Worm (Caenorhabditis elegans): ENCODE results near the gene lsm-1.

Gene lsm-1

ce11 chrII:11101171-11101570 is 25.6 kb upstream of the lsm-1 start:
- TF ChIP-seq ceh-28 (tag; optimal IDR thresholded peaks at IDR 0.05) = no peak
- TF ChIP-seq jun-1 (tag; optimal IDR thresholded peaks at IDR 0.05) = no peak
- no peak for TF ChIP-seq nfya-1 (tag; optimal IDR thresholded peaks at IDR 0.05; ENCODE audit: insufficient read depth)
- no peak for TF ChIP-seq ceh-16 (tag; optimal IDR thresholded peaks at IDR 0.05)
- TF ChIP-seq nhr-67 (tag; optimal IDR thresholded peaks at IDR 0.05) = no peak
- TF ChIP-seq daf-12 (tag; optimal IDR thresholded peaks at IDR 0.05) = no peak
- TF ChIP-seq R02D3.7 (tag; optimal IDR thresholded peaks at IDR 0.05) = no peak
- TF ChIP-seq nhr-76 (tag; optimal IDR thresholded peaks at IDR 0.05) = no peak
- no peak for TF ChIP-seq ztf-11 (tag; optimal IDR thresholded peaks at IDR 0.05)
- no peak for TF ChIP-seq lsy-12 (tag; optimal IDR thresholded peaks at IDR 0.05)
- no peak for TF ChIP-seq nhr-237 (tag; optimal IDR thresholded peaks at IDR 0.05)
- no peak for TF ChIP-seq unc-62 (GFP tag; optimal IDR thresholded peaks at IDR 0.05)
- TF ChIP-seq snpc-4 (tag; optimal IDR thresholded peaks at IDR 0.05) = no peak
- no peak for TF ChIP-seq mml-1 (tag; optimal IDR thresholded peaks at IDR 0.05)
- no peak for TF ChIP-seq nhr-25 (tag; optimal IDR thresholded peaks at IDR 0.05)
- no peak for TF ChIP-seq fkh-10 (GFP tag; optimal IDR thresholded peaks at IDR 0.05)
- TF ChIP-seq lin-39 (tag; optimal IDR thresholded peaks at IDR 0.05) = no peak
- no peak for TF ChIP-seq elt-1 (tag; optimal IDR thresholded peaks at IDR 0.05)
- TF ChIP-seq hmg-11 (tag; optimal IDR thresholded peaks at IDR 0.05) = no peak
- no peak for TF ChIP-seq fkh-2 (tag; optimal IDR thresholded peaks at IDR 0.05)

- TF ChIP-seq elt-2 (tag; optimal IDR thresholded peaks at IDR 0.05) (peak; percentile 48), nhr-25 (tag; optimal IDR thresholded peaks at IDR 0.05) (peak; percentile 83), hmg-11 (tag; optimal IDR thresholded peaks at IDR 0.05) (peak; percentile 11), egl-5 (tag; optimal IDR thresholded peaks at IDR 0.05) (peak; percentile 80), pha-4 (tag; optimal IDR thresholded peaks at IDR 0.05) (peak; percentile 84), eor-1 (tag; optimal IDR thresholded peaks at IDR 0.05) (no peak), snpc-4 (tag; optimal IDR thresholded peaks at IDR 0.05) (peak; percentile 49), lin-15B (tag; optimal IDR thresholded peaks at IDR 0.05) (peak; percentile 82), nhr-67 (tag; optimal IDR thresholded peaks at IDR 0.05) (no peak), sea-2 (GFP tag; optimal IDR thresholded peaks at IDR 0.05) (no peak), lin-39 (tag; optimal IDR thresholded peaks at IDR 0.05) (peak; percentile 79), pqm-1 (tag; optimal IDR thresholded peaks at IDR 0.05) (peak; percentile 29), nhr-23 (tag; optimal IDR thresholded peaks at IDR 0.05) (peak; percentile 72), skn-1 (tag; optimal IDR thresholded peaks at IDR 0.05) (no peak), R02D3.7 (tag; optimal IDR thresholded peaks at IDR 0.05) (no peak), nfya-1 (tag; optimal IDR thresholded peaks at IDR 0.05; ENCODE audit: insufficient read depth) (peak; percentile 76)
Observed at ce11 chrII:11103052-11103451, 23.7 kb upstream of the lsm-1 start.

ce11 chrII:11103657-11104056 is 23.1 kb upstream of the lsm-1 start, which contains the start of gene C09H10.5:
TSS of gene C09H10.5 (minus strand) at chrII:11103757.
- TF ChIP-seq snpc-4 (tag; optimal IDR thresholded peaks at IDR 0.05) = no peak

ce11 chrII:11104162-11104561 is 22.6 kb upstream of the lsm-1 start, which contains the start of gene C09H10.9:
TSS of gene C09H10.9 (plus strand) at chrII:11104462.
- no peak for TF ChIP-seq tbx-2 (tag; optimal IDR thresholded peaks at IDR 0.05)
- no peak for TF ChIP-seq nhr-11 (tag; optimal IDR thresholded peaks at IDR 0.05)
- TF ChIP-seq nhr-237 (tag; optimal IDR thresholded peaks at IDR 0.05) = no peak

- TF ChIP-seq nfya-1 (tag; optimal IDR thresholded peaks at IDR 0.05; ENCODE audit: insufficient read depth) = peak; percentile 24
- TF ChIP-seq R02D3.7 (tag; optimal IDR thresholded peaks at IDR 0.05) = no peak
- TF ChIP-seq mml-1 (tag; optimal IDR thresholded peaks at IDR 0.05) = no peak
- TF ChIP-seq pha-4 (tag; optimal IDR thresholded peaks at IDR 0.05) = peak; percentile 6
- TF ChIP-seq nhr-23 (tag; optimal IDR thresholded peaks at IDR 0.05) = no peak
Observed at ce11 chrII:11105981-11106711, 20.6 kb upstream of the lsm-1 start, which contains the start of gene nasp-1. TSS of gene nasp-1 (plus strand) at chrII:11106612.

ce11 chrII:11107828-11108227 is 18.9 kb upstream of the lsm-1 start, which contains the start of gene apc-17:
TSS of gene apc-17 (plus strand) at chrII:11108128.
- no peak for TF ChIP-seq ZK546.5 (tag; optimal IDR thresholded peaks at IDR 0.05)
- TF ChIP-seq aly-2 (tag; optimal IDR thresholded peaks at IDR 0.05) = no peak
- TF ChIP-seq nhr-76 (tag; optimal IDR thresholded peaks at IDR 0.05) = no peak
- TF ChIP-seq ceh-9 (tag; optimal IDR thresholded peaks at IDR 0.05) = no peak
- no peak for TF ChIP-seq skn-1 (tag; optimal IDR thresholded peaks at IDR 0.05)
- TF ChIP-seq eor-1 (tag; optimal IDR thresholded peaks at IDR 0.05) = no peak
